Fruit fly (Drosophila melanogaster) whole organism, prepupa: ENCODE measurements around the gene CG34330.

Source experiments
- CG10669 ChIP-seq: fragments of 200-800 bp; sonication (Bioruptor generic); optimal IDR thresholded peaks from 3 replicates; lab custom pipeline; 2018; ENCODE audit warnings: missing biosample characterization, mild to moderate bottlenecking, missing genetic modification characterization, moderate library complexity
- CG11294 ChIP-seq: fragments of 200-800 bp; sonication (Bioruptor generic); IDR thresholded peaks from 2 replicates; pipeline ENCODE4 v1.3.6; 2022; ENCODE audit warnings: missing biosample characterization, missing genetic modification characterization
- CG32006 ChIP-seq: fragments of 200-800 bp; sonication (Bioruptor generic); optimal IDR thresholded peaks from 3 replicates; lab custom pipeline; 2017; ENCODE audit warnings: missing biosample characterization, mild to moderate bottlenecking, missing genetic modification characterization
- CG34406 ChIP-seq: fragments of 200-800 bp; sonication (Bioruptor generic); optimal IDR thresholded peaks from 3 replicates; lab custom pipeline; 2016; ENCODE audit warnings: missing biosample characterization, missing genetic modification characterization
- Gug ChIP-seq: fragments of 200-800 bp; sonication (Bioruptor generic); IDR thresholded peaks from 2 replicates; pipeline ENCODE4 v1.3.6; 2022; ENCODE audit warnings: missing biosample characterization, missing genetic modification characterization

- TF ChIP-seq CG11294 (no peak), CG32006 (GFP tag; lab: Kevin White, UChicago) (no peak), CG10669 (GFP tag; lab: Kevin White, UChicago) (no peak), Gug (GFP tag; lab: Robert Waterston, UW) (no peak), CG34406 (GFP tag; lab: Kevin White, UChicago) (no peak)
Measured at dm6 chrX:19077420-19077819, 8.6 kb upstream of the CG34330 start, which contains the start of gene CG7406.
